Worm (Caenorhabditis elegans): Measurements from ENCODE around the gene cnc-7.

DNA sequence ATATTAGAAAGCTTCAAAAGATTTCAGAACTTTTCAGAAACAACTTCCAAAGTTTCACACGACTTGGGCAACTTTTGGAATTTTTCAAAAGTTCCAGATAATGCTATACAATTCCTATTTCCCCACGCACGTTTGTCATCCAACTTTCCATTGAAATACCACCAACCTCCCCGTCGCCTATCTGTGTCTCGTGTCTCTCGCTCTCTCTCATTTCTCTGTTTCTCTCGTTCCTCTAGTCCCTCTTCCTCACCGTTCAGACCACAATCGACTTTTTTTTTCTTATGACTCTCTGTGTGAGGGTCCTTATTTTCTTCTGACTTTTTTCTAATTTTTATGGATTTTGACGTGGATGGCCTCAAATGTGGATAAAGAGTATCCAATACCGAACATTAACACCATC is 13.6 kb upstream of the cnc-7 start, which contains the start of gene K02E2.6:
- TF ChIP-seq unc-62 (GFP tag; optimal IDR thresholded peaks at IDR 0.05) (no peak), Y79H2A.3 (GFP tag; conservative IDR thresholded peaks at IDR 0.05) (no peak), aptf-2 (GFP tag; conservative IDR thresholded peaks at IDR 0.05) (no peak), egrh-3 (GFP tag; IDR thresholded peaks at IDR 0.05) (no peak)
